Fruit fly (Drosophila melanogaster) whole organism, embryonic: Measurements from ENCODE around the gene wfs1.

Experiments used
- Blimp-1 ChIP-seq: fragments of 200-800 bp; sonication (Bioruptor generic); optimal IDR thresholded peaks from 3 replicates; lab custom pipeline; 2018; ENCODE audit warnings: missing biosample characterization, missing genetic modification characterization, mild to moderate bottlenecking, moderate library complexity, missing genetic modification reagents
- CG10147 ChIP-seq: fragments of 200-800 bp; sonication (Bioruptor generic); optimal IDR thresholded peaks from 2 replicates; lab custom pipeline; 2019; ENCODE audit warnings: missing biosample characterization, mild to moderate bottlenecking, missing genetic modification characterization, moderate library complexity
- CG10321 ChIP-seq: fragments of 200-800 bp; sonication (Bioruptor generic); IDR thresholded peaks from 2 replicates; pipeline ENCODE4 v1.3.6; 2022; ENCODE audit warnings: missing biosample characterization, missing genetic modification characterization
- CG11504 ChIP-seq: fragments of 200-800 bp; sonication (Bioruptor generic); optimal IDR thresholded peaks from 3 replicates; lab custom pipeline; 2019; ENCODE audit warnings: missing biosample characterization, mild to moderate bottlenecking, missing genetic modification characterization, moderate library complexity
- CG12744 ChIP-seq: fragments of 200-800 bp; sonication (Bioruptor generic); optimal IDR thresholded peaks from 2 replicates; lab custom pipeline; 2016; ENCODE audit warnings: missing biosample characterization, missing genetic modification characterization
- CG12769 ChIP-seq: fragments of 200-800 bp; sonication (Bioruptor generic); optimal IDR thresholded peaks from 2 replicates; lab custom pipeline; 2019; ENCODE audit warnings: missing biosample characterization, mild to moderate bottlenecking, missing genetic modification characterization, moderate library complexity
- CG15073 ChIP-seq: fragments of 200-800 bp; sonication (Bioruptor generic); optimal IDR thresholded peaks from 2 replicates; lab custom pipeline; 2016; ENCODE audit warnings: missing biosample characterization, missing genetic modification characterization
- CG17568 ChIP-seq: fragments of 200-800 bp; sonication (Bioruptor generic); optimal IDR thresholded peaks from 2 replicates; lab custom pipeline; 2018; ENCODE audit warnings: missing biosample characterization, mild to moderate bottlenecking, missing genetic modification characterization, moderate library complexity
- CG18599 ChIP-seq: fragments of 200-800 bp; sonication (Bioruptor generic); optimal IDR thresholded peaks from 3 replicates; lab custom pipeline; 2017; ENCODE audit warnings: missing biosample characterization, missing genetic modification characterization, mild to moderate bottlenecking, moderate library complexity, missing genetic modification reagents
- CG2875 ChIP-seq: fragments of 200-800 bp; sonication (Bioruptor generic); optimal IDR thresholded peaks from 2 replicates; lab custom pipeline; 2017; ENCODE audit warnings: missing biosample characterization, mild to moderate bottlenecking, missing genetic modification characterization, missing genetic modification reagents
- CG6689 ChIP-seq: fragments of 200-800 bp; sonication (Bioruptor generic); IDR thresholded peaks from 2 replicates; pipeline ENCODE4 v1.3.6; 2022; ENCODE audit warnings: missing biosample characterization, missing genetic modification characterization
- CG6791 ChIP-seq: fragments of 200-800 bp; sonication (Bioruptor generic); IDR thresholded peaks from 3 replicates; pipeline ENCODE4 v1.3.6; 2022; ENCODE audit warnings: missing biosample characterization, missing genetic modification characterization; ENCODE audit not compliant: partially characterized antibody
- CG8359 ChIP-seq: fragments of 200-800 bp; sonication (Bioruptor generic); optimal IDR thresholded peaks from 2 replicates; lab custom pipeline; 2017; ENCODE audit warnings: missing biosample characterization, mild to moderate bottlenecking, missing genetic modification characterization, borderline replicate concordance
- D ChIP-seq, 2 experiments: fragments of 200-800 bp in 1 of 2; fragments of >200 bp in 1 of 2; sonication (Bioruptor generic) in 1 of 2; optimal IDR thresholded peaks; 2 replicates in 1 of 2; 3 replicates in 1 of 2; lab custom pipeline; 2017; ENCODE audit warnings: mild to moderate bottlenecking in 1 of 2, missing biosample characterization in 1 of 2, missing genetic modification characterization in 1 of 2, missing genetic modification reagents in 1 of 2
- Dad ChIP-seq: fragments of 200-800 bp; sonication (Bioruptor generic); optimal IDR thresholded peaks from 3 replicates; lab custom pipeline; 2016; ENCODE audit warnings: missing biosample characterization, missing genetic modification characterization
- Dref ChIP-seq: fragments of 200-800 bp; sonication (Bioruptor generic); IDR thresholded peaks from 2 replicates; pipeline ENCODE4 v1.3.6; 2022; ENCODE audit warnings: missing biosample characterization, missing genetic modification characterization
- H2.0 ChIP-seq: fragments of 200-800 bp; sonication (Bioruptor generic); IDR thresholded peaks from 2 replicates; pipeline ENCODE4 v1.3.6; 2022; ENCODE audit warnings: missing biosample characterization, missing genetic modification characterization
- Kr ChIP-seq: fragments of 200-800 bp; sonication (Bioruptor generic); optimal IDR thresholded peaks from 2 replicates; lab custom pipeline; 2017; ENCODE audit warnings: missing biosample characterization, mild to moderate bottlenecking, missing genetic modification characterization
- Mad ChIP-seq: fragments of 200-800 bp; sonication (Bioruptor generic); optimal IDR thresholded peaks from 2 replicates; lab custom pipeline; 2016; ENCODE audit warnings: missing biosample characterization, missing genetic modification characterization
- Med ChIP-seq: fragments of 200-800 bp; sonication (Bioruptor generic); peaks from one replicate; lab custom pipeline; 2016; ENCODE audit warnings: missing biosample characterization, missing genetic modification characterization, mild to moderate bottlenecking, inconsistent platforms, moderate library complexity
- Opbp ChIP-seq: fragments of 200-800 bp; sonication (Bioruptor generic); IDR thresholded peaks from 3 replicates; pipeline ENCODE4 v1.3.6; 2022; ENCODE audit warnings: missing biosample characterization, missing genetic modification characterization; ENCODE audit not compliant: partially characterized antibody
- PHDP ChIP-seq: fragments of 200-800 bp; sonication (Bioruptor generic); optimal IDR thresholded peaks from 3 replicates; lab custom pipeline; 2018; ENCODE audit warnings: missing biosample characterization, mild to moderate bottlenecking, missing genetic modification characterization, moderate library complexity
- Stat92E ChIP-seq, 3 experiments: fragments of >200 bp in 2 of 3; fragments of 200-800 bp in 1 of 3; sonication (Bioruptor generic) in 1 of 3; optimal IDR thresholded peaks; 2 replicates each; lab custom pipeline; 2017 to 2019; ENCODE audit warnings: missing biosample characterization in 3 of 3, missing genetic modification characterization in 3 of 3, mild to moderate bottlenecking in 1 of 3, moderate library complexity in 1 of 3
- abd-A ChIP-seq: fragments of 200-800 bp; sonication (Bioruptor generic); optimal IDR thresholded peaks from 3 replicates; lab custom pipeline; 2019; ENCODE audit warnings: missing biosample characterization, mild to moderate bottlenecking, missing genetic modification characterization, moderate library complexity
- az2 ChIP-seq: fragments of 200-800 bp; sonication (Bioruptor generic); optimal IDR thresholded peaks from 3 replicates; lab custom pipeline; 2016; ENCODE audit warnings: missing biosample characterization, missing genetic modification characterization
- bcd ChIP-seq: fragments of 200-800 bp; sonication (Bioruptor generic); optimal IDR thresholded peaks from 2 replicates; lab custom pipeline; 2017; ENCODE audit warnings: missing biosample characterization, mild to moderate bottlenecking, missing genetic modification characterization
- crol ChIP-seq: fragments of 200-800 bp; sonication (Bioruptor generic); IDR thresholded peaks from 2 replicates; pipeline ENCODE4 v1.3.6; 2022; ENCODE audit warnings: missing biosample characterization, missing genetic modification characterization
- dm ChIP-seq: fragments of 200-800 bp; sonication (Bioruptor generic); optimal IDR thresholded peaks from 3 replicates; lab custom pipeline; 2016; ENCODE audit warnings: missing biosample characterization, missing genetic modification characterization
- fd96Cb ChIP-seq: fragments of 200-800 bp; sonication (Bioruptor generic); optimal IDR thresholded peaks from 2 replicates; lab custom pipeline; 2018; ENCODE audit warnings: missing biosample characterization, mild to moderate bottlenecking, missing genetic modification characterization, moderate library complexity
- hb ChIP-seq: fragments of 200-800 bp; sonication (Bioruptor generic); IDR thresholded peaks from 3 replicates; pipeline ENCODE4 v1.3.6; 2022; ENCODE audit warnings: missing biosample characterization, missing genetic modification characterization; ENCODE audit not compliant: partially characterized antibody
- hth ChIP-seq: fragments of >200 bp; optimal IDR thresholded peaks from 2 replicates; lab custom pipeline; 2017; ENCODE audit warnings: inconsistent platforms
- insv ChIP-seq, 2 experiments: fragments of 200-800 bp; sonication (Bioruptor generic); optimal IDR thresholded peaks; 3 replicates each; lab custom pipeline; 2016 to 2018; ENCODE audit warnings: missing biosample characterization in 2 of 2, missing genetic modification characterization in 2 of 2
- peb ChIP-seq: fragments of 200-800 bp; sonication (Bioruptor generic); IDR thresholded peaks from 2 replicates; pipeline ENCODE4 v1.3.6; 2022; ENCODE audit warnings: missing biosample characterization, missing genetic modification characterization
- prd ChIP-seq, 3 experiments: fragments of >200 bp in 2 of 3; fragments of 200-800 bp in 1 of 3; sonication (Bioruptor generic) in 1 of 3; optimal IDR thresholded peaks in 2 of 3; IDR thresholded peaks in 1 of 3; 2 replicates in 2 of 3; 3 replicates in 1 of 3; pipeline versions ENCODE4 v1.3.6 to Lab custom; 2017 to 2022; ENCODE audit warnings: missing biosample characterization in 1 of 3, missing genetic modification characterization in 1 of 3
- sd ChIP-seq: fragments of 200-800 bp; sonication (Bioruptor generic); optimal IDR thresholded peaks from 3 replicates; lab custom pipeline; 2018; ENCODE audit warnings: missing biosample characterization, mild to moderate bottlenecking, missing genetic modification characterization, moderate library complexity
- slbo ChIP-seq: fragments of 200-800 bp; sonication (Bioruptor generic); IDR thresholded peaks from 2 replicates; pipeline ENCODE4 v1.3.6; 2022; ENCODE audit warnings: missing biosample characterization, missing genetic modification characterization
- tio ChIP-seq: fragments of 200-800 bp; sonication (Bioruptor generic); optimal IDR thresholded peaks from 2 replicates; lab custom pipeline; 2017; ENCODE audit warnings: missing biosample characterization, missing genetic modification characterization, inconsistent platforms
- tll ChIP-seq, 2 experiments: fragments of 200-800 bp in 1 of 2; fragments of >200 bp in 1 of 2; sonication (Bioruptor generic) in 1 of 2; optimal IDR thresholded peaks; 2 replicates each; lab custom pipeline; 2017 to 2019; ENCODE audit warnings: missing biosample characterization in 2 of 2, missing genetic modification characterization in 2 of 2, mild to moderate bottlenecking in 1 of 2, moderate library complexity in 1 of 2
- zen ChIP-seq: fragments of 200-800 bp; sonication (Bioruptor generic); optimal IDR thresholded peaks from 3 replicates; lab custom pipeline; 2018; ENCODE audit warnings: missing biosample characterization, mild to moderate bottlenecking, missing genetic modification characterization, moderate library complexity
- zen2 ChIP-seq: fragments of 200-800 bp; sonication (Bioruptor generic); IDR thresholded peaks from 3 replicates; pipeline ENCODE4 v1.3.6; 2022; ENCODE audit warnings: missing biosample characterization, missing genetic modification characterization; ENCODE audit not compliant: partially characterized antibody
- zfh1 ChIP-seq: fragments of 200-800 bp; sonication (Bioruptor generic); IDR thresholded peaks from 3 replicates; pipeline ENCODE4 v1.3.6; 2022; ENCODE audit warnings: missing biosample characterization, missing genetic modification characterization

Gene wfs1

DNA sequence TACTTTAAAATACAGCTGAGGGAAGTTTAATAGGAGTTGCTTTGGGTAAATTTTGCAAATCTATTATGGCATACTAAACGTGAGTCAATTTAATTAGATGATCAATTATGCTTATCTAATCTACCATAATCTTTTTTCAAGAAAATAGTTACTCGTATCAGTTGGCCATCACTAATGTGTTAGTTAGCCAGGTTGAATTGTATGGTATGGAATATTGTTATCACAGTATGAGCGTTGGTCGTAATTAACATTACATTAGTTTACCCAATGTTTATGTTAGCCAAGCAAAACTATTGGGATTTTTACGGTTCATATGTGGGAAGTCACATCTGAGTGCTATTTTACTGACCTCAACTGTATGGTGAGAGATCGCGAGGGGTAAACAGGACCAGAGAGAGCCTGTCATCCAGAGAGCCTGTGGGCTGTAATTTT, 16.6 kb downstream of the wfs1 start (continued):
- TF ChIP-seq dm (GFP tag; lab: Kevin White, UChicago): peak; percentile 54
- TF ChIP-seq H2.0 (GFP tag; lab: Robert Waterston, UW): peak; percentile 31; the same call in 1 of the 2 replicates
- no peak for TF ChIP-seq CG11504 (tag; lab: Kevin White, UChicago)
- TF ChIP-seq CG17568 (GFP tag; lab: Kevin White, UChicago): no peak
- peak; percentile 61 for TF ChIP-seq Mad (GFP tag; lab: Kevin White, UChicago)
- TF ChIP-seq Stat92E (GFP tag; optimal IDR thresholded peaks at IDR 0.05; lab: Kevin White, UChicago): peak in 1 of 3 experiments; percentile 51
- TF ChIP-seq prd (optimal IDR thresholded peaks at IDR 0.05; lab: Kevin White, UChicago): no peak
- peak; percentile 80 for TF ChIP-seq prd (GFP tag; IDR thresholded peaks at IDR 0.05; lab: Robert Waterston, UW)
- TF ChIP-seq CG6689 (GFP tag; lab: Robert Waterston, UW): peak; percentile 54
- TF ChIP-seq CG15073 (GFP tag; lab: Kevin White, UChicago): peak; percentile 11
- TF ChIP-seq hb (GFP tag; lab: Robert Waterston, UW): no peak
- TF ChIP-seq bcd (GFP tag; lab: Kevin White, UChicago): peak; percentile 52
- peak; percentile 77 for TF ChIP-seq az2 (GFP tag; lab: Kevin White, UChicago)
- TF ChIP-seq Opbp (GFP tag; lab: Robert Waterston, UW): no peak
- TF ChIP-seq peb: peak; percentile 22; the same call in 1 of the 2 replicates
- peak; percentile 35 for TF ChIP-seq CG2875 (GFP tag; lab: Kevin White, UChicago)
- no peak for TF ChIP-seq zen2 (GFP tag; lab: Robert Waterston, UW)
- TF ChIP-seq CG18599 (GFP tag; lab: Kevin White, UChicago): peak; percentile 72
- TF ChIP-seq CG12744 (GFP tag; lab: Kevin White, UChicago): peak; percentile 55
- peak; percentile 85 for TF ChIP-seq tio (GFP tag; lab: Kevin White, UChicago)
- peak; percentile 55 for TF ChIP-seq CG10147 (GFP tag; lab: Kevin White, UChicago)
- TF ChIP-seq CG10321 (GFP tag; lab: Robert Waterston, UW): no peak
- peak; percentile 52 for TF ChIP-seq Dad (GFP tag; lab: Kevin White, UChicago)
- TF ChIP-seq PHDP (tag; lab: Kevin White, UChicago): peak; percentile 48
- TF ChIP-seq slbo (GFP tag; lab: Robert Waterston, UW): no peak
- peak; percentile 81 for TF ChIP-seq Med (GFP tag; lab: Kevin White, UChicago)
- TF ChIP-seq, all 482 proteins: peak for 282

DNA sequence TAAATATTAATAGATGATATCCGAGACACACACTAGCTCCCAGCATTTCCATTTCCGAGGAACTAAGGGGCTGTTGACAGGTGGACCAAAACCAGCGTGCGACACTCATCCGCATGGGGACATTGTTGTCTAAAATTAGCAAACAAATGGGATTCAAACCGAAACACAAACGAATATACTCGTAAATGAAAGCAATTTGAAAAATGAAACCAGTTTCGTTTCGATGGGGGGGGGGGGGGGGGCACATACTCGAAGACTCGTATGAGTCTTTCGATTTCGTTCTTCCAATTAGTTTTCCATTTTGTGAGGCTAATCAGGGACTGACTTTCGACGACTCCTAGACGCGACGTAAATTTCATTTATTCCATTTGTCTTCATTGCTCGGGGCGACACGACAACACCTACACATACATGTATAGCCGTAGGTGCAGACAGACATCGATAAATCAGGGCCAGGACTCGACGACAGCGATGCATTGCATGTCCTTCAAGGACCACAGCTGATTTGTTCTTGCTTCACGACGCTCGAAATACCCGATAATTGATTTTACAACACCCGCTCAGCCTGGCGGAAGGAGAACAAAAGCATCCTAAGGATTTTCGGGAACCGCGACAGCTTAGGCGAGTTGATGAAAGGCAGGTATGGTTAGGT, 17.4 kb downstream of the wfs1 start:
- TF ChIP-seq crol (GFP tag; lab: Robert Waterston, UW): peak; percentile 64
- TF ChIP-seq hth (lab: Kevin White, UChicago): peak; percentile 91
- no peak for TF ChIP-seq Dref (GFP tag; lab: Robert Waterston, UW)
- no peak for TF ChIP-seq fd96Cb
- TF ChIP-seq Blimp-1 (GFP tag; lab: Kevin White, UChicago): peak; percentile 58
- TF ChIP-seq CG12769: peak; percentile 36
- TF ChIP-seq zen (tag; lab: Kevin White, UChicago): peak; percentile 70
- peak in 1 of 2 experiments; percentile 52 for TF ChIP-seq tll (GFP tag; optimal IDR thresholded peaks at IDR 0.05; lab: Kevin White, UChicago)
- 0 out of 3 replicates have a peak, but pooled peaks have one; percentile 41 for TF ChIP-seq CG6791 (GFP tag; lab: Robert Waterston, UW)
- TF ChIP-seq CG8359 (GFP tag; lab: Kevin White, UChicago): no peak
- no peak for TF ChIP-seq zfh1
- peak; percentile 16 for TF ChIP-seq abd-A (tag; lab: Kevin White, UChicago)
- TF ChIP-seq D (optimal IDR thresholded peaks at IDR 0.05; lab: Kevin White, UChicago): peak; percentile 90
- no peak for TF ChIP-seq D (GFP tag; optimal IDR thresholded peaks at IDR 0.05; lab: Kevin White, UChicago)
- peak; percentile 19 for TF ChIP-seq sd
- TF ChIP-seq Kr (GFP tag; lab: Kevin White, UChicago): peak; percentile 6
- peak in 1 of 2 experiments; percentile 71 for TF ChIP-seq insv (GFP tag; optimal IDR thresholded peaks at IDR 0.05; lab: Kevin White, UChicago)
